Worm (Caenorhabditis elegans): ENCODE data around the gene adah-1.

ce11 chrIV:7012731-7013445, 11.1 kb upstream of the adah-1 start:
- TF ChIP-seq unc-62 (GFP tag; optimal IDR thresholded peaks at IDR 0.05): no peak
- TF ChIP-seq nhr-12 (tag; optimal IDR thresholded peaks at IDR 0.05): no peak
- no peak for TF ChIP-seq fkh-10 (GFP tag; optimal IDR thresholded peaks at IDR 0.05)
- no peak for TF ChIP-seq aly-2 (tag; optimal IDR thresholded peaks at IDR 0.05)
- no peak for TF ChIP-seq pqm-1 (tag; optimal IDR thresholded peaks at IDR 0.05)
- no peak for TF ChIP-seq R02D3.7 (tag; optimal IDR thresholded peaks at IDR 0.05)
- TF ChIP-seq snpc-4 (tag; optimal IDR thresholded peaks at IDR 0.05): no peak
- TF ChIP-seq ceh-28 (tag; optimal IDR thresholded peaks at IDR 0.05): no peak
- TF ChIP-seq ceh-82 (tag; optimal IDR thresholded peaks at IDR 0.05): no peak
- TF ChIP-seq sea-2 (GFP tag; optimal IDR thresholded peaks at IDR 0.05): no peak
- TF ChIP-seq ama-1 (optimal IDR thresholded peaks at IDR 0.05): no peak
- no peak for TF ChIP-seq egl-27 (tag; optimal IDR thresholded peaks at IDR 0.05)
- TF ChIP-seq nhr-77 (tag; optimal IDR thresholded peaks at IDR 0.05): no peak
- TF ChIP-seq elt-1 (tag; optimal IDR thresholded peaks at IDR 0.05): no peak
